Worm (Caenorhabditis elegans): ENCODE measurements around the gene sre-28.

Gene sre-28

DNA sequence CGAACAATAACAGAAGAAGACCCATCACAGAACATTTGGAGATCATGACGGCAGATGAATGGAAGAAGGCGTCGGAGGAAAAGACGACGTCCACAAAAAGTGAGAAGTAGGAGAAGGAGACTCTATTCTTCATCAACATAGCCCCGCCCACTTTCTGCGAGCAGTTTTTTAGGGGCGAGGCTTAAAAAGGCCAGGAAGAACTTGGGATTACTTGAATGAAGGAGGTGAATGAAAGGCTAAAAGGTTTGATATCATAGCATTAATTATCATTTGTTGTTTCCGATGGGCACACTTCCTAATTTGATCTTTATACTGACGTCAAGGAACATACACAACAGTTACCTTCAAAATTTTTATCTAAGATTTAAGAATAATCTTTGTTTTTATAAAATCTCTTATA, 4.6 kb downstream of the sre-28 start, which contains the start of gene nlp-58:
Gene nlp-58, minus strand, starts transcription at position 101 of the 400 bp plus-strand sequence.
- no peak for TF ChIP-seq ceh-16 (tag; optimal IDR thresholded peaks at IDR 0.05)
- no peak for TF ChIP-seq aly-2 (tag; optimal IDR thresholded peaks at IDR 0.05)
- no peak for TF ChIP-seq elt-1 (tag; optimal IDR thresholded peaks at IDR 0.05)
- no peak for TF ChIP-seq tbx-2 (tag; optimal IDR thresholded peaks at IDR 0.05)
- no peak for TF ChIP-seq mml-1 (tag; optimal IDR thresholded peaks at IDR 0.05)
- no peak for TF ChIP-seq ZK546.5 (tag; optimal IDR thresholded peaks at IDR 0.05)
- no peak for TF ChIP-seq pqm-1 (tag; optimal IDR thresholded peaks at IDR 0.05)
- no peak for TF ChIP-seq ztf-4 (tag; optimal IDR thresholded peaks at IDR 0.05)
- no peak for TF ChIP-seq ama-1 (optimal IDR thresholded peaks at IDR 0.05)
- no peak for TF ChIP-seq elt-3 (tag; optimal IDR thresholded peaks at IDR 0.05)
- no peak for TF ChIP-seq nhr-43 (tag; optimal IDR thresholded peaks at IDR 0.05; ENCODE audit: poor library complexity, severe bottlenecking)
- no peak for TF ChIP-seq sea-2 (GFP tag; optimal IDR thresholded peaks at IDR 0.05)
- TF ChIP-seq daf-12 (tag; optimal IDR thresholded peaks at IDR 0.05), result no peak
- no peak for TF ChIP-seq nhr-12 (tag; optimal IDR thresholded peaks at IDR 0.05)

DNA sequence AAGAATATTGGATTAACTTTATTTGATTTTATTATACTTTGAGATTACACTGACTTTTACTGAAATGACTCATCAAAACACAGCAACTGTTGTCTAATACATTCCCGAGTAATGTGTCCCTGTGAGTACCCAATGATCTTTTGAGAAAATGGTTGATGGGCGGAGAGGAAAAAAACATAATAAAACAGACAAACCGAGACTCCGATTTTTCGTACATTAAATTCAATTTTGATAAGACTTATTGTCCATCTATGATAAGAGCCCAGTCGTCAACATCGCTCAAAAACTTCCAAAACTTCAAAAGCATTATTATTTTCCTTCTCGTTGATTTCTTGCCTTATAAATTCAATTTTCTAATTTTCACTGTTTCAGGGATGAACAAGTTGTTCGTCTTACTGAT, 6.7 kb downstream of the sre-28 start, which contains the start of gene ttr-46:
Gene ttr-46, plus strand, starts transcription at position 373 of the 400 bp plus-strand sequence.
- peak; percentile 65 for TF ChIP-seq pqm-1 (tag; optimal IDR thresholded peaks at IDR 0.05)
- TF ChIP-seq egl-5 (tag; optimal IDR thresholded peaks at IDR 0.05), result no peak
- TF ChIP-seq fkh-10 (GFP tag; optimal IDR thresholded peaks at IDR 0.05), result no peak
- TF ChIP-seq ama-1 (optimal IDR thresholded peaks at IDR 0.05), result no peak
- peak; percentile 68 for TF ChIP-seq elt-2 (tag; optimal IDR thresholded peaks at IDR 0.05)
- TF ChIP-seq lin-39 (tag; optimal IDR thresholded peaks at IDR 0.05), result no peak
- no peak for TF ChIP-seq elt-3 (tag; optimal IDR thresholded peaks at IDR 0.05)

DNA sequence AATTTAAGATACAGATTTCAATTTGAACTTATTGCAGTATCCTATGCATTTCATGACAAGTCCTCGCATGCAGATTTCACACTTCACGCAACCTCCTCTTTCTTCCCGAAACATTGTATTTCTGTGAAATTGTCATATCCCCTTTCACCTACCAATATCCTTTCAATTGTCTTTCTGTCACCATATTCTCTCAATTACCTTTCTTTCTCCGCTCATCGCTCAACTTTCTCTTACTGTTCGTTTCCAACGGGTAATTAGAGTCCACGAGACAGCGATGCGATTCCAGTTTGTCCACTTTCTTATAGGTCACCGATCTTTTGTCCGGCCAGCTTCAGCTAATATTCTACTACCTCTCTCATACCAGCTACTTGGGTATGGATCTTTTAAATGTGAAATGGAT, 8.2 kb downstream of the sre-28 start, which contains the start of gene mam-5:
Gene mam-5, plus strand, starts transcription at position 304 of the 400 bp plus-strand sequence.
- no peak for TF ChIP-seq nhr-67 (tag; optimal IDR thresholded peaks at IDR 0.05)
- no peak for TF ChIP-seq jun-1 (tag; optimal IDR thresholded peaks at IDR 0.05)
- no peak for TF ChIP-seq fos-1 (tag; optimal IDR thresholded peaks at IDR 0.05)
- no peak for TF ChIP-seq fkh-2 (tag; optimal IDR thresholded peaks at IDR 0.05)
- no peak for TF ChIP-seq ceh-28 (tag; optimal IDR thresholded peaks at IDR 0.05)
- no peak for TF ChIP-seq pqm-1 (tag; optimal IDR thresholded peaks at IDR 0.05)
- no peak for TF ChIP-seq nhr-25 (tag; optimal IDR thresholded peaks at IDR 0.05)
- no peak for TF ChIP-seq hmg-11 (tag; optimal IDR thresholded peaks at IDR 0.05)
- no peak for TF ChIP-seq fkh-10 (GFP tag; optimal IDR thresholded peaks at IDR 0.05)
- TF ChIP-seq nhr-77 (tag; optimal IDR thresholded peaks at IDR 0.05), result no peak
- no peak for TF ChIP-seq unc-39 (tag; optimal IDR thresholded peaks at IDR 0.05)

DNA sequence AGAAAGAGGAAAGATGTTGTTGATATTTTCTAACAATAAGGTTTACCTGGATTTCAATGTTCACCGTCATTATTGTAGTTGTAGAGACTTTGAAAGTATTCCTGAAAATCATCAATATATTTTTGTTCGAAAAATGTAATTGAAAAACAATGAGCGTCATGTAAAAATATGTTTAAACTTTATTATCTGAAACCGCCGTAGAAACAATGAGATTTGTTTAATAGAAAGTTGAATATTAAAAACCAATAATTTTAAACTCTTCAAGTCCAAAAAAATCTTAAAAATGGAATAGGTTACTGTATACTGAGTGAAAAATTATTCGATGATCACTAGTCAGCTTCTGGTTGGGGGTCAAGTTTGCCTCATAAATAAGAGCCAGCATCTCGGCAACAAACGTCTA, 14.0 kb downstream of the sre-28 start, which contains the start of gene anmt-3:
Gene anmt-3, minus strand, starts transcription at position 101 of the 400 bp plus-strand sequence.
- no peak for TF ChIP-seq nhr-11 (tag; optimal IDR thresholded peaks at IDR 0.05)
- no peak for TF ChIP-seq ceh-9 (tag; optimal IDR thresholded peaks at IDR 0.05)
- no peak for TF ChIP-seq nfya-1 (tag; optimal IDR thresholded peaks at IDR 0.05; ENCODE audit: insufficient read depth)
- TF ChIP-seq nhr-25 (tag; optimal IDR thresholded peaks at IDR 0.05), result no peak
- no peak for TF ChIP-seq ceh-16 (tag; optimal IDR thresholded peaks at IDR 0.05)
- no peak for TF ChIP-seq tbx-2 (tag; optimal IDR thresholded peaks at IDR 0.05)
- no peak for TF ChIP-seq ztf-4 (tag; optimal IDR thresholded peaks at IDR 0.05)
- TF ChIP-seq eor-1 (tag; optimal IDR thresholded peaks at IDR 0.05), result no peak
- no peak for TF ChIP-seq R02D3.7 (tag; optimal IDR thresholded peaks at IDR 0.05)
- no peak for TF ChIP-seq nhr-76 (tag; optimal IDR thresholded peaks at IDR 0.05)
- TF ChIP-seq nhr-43 (tag; optimal IDR thresholded peaks at IDR 0.05; ENCODE audit: poor library complexity, severe bottlenecking), result no peak
- TF ChIP-seq nhr-67 (tag; optimal IDR thresholded peaks at IDR 0.05), result no peak
- no peak for TF ChIP-seq daf-12 (tag; optimal IDR thresholded peaks at IDR 0.05)
- no peak for TF ChIP-seq nhr-237 (tag; optimal IDR thresholded peaks at IDR 0.05)
- no peak for TF ChIP-seq ama-1 (optimal IDR thresholded peaks at IDR 0.05)
- TF ChIP-seq pqm-1 (tag; optimal IDR thresholded peaks at IDR 0.05), result no peak
- no peak for TF ChIP-seq fkh-2 (tag; optimal IDR thresholded peaks at IDR 0.05)
- TF ChIP-seq nhr-12 (tag; optimal IDR thresholded peaks at IDR 0.05), result no peak

DNA sequence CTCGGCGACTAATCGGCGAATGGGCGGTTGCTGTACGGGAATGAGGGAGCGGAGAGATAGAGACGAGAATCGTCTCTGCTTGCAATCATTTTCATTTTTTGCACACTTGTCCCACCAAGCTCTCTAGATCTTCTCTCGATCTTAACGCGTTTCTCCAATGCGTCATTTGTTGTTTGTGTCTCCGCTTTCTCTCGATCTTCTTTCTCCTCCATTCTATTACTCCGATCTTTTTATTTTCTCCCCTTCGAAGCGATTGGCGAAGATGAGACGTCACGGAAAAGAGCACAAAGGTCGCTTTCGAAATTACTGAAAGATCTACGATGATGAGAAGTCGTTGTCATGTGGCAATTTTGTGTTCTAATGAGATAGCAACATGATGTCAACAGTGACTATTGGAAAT, 14.5 kb downstream of the sre-28 start:
- peak; percentile 37 for TF ChIP-seq nhr-11 (tag; optimal IDR thresholded peaks at IDR 0.05)
- TF ChIP-seq nhr-76 (tag; optimal IDR thresholded peaks at IDR 0.05), result no peak
- TF ChIP-seq egl-5 (tag; optimal IDR thresholded peaks at IDR 0.05), result peak; percentile 22
- no peak for TF ChIP-seq zag-1 (tag; optimal IDR thresholded peaks at IDR 0.05)
- TF ChIP-seq elt-2 (tag; optimal IDR thresholded peaks at IDR 0.05), result no peak
- no peak for TF ChIP-seq ztf-4 (tag; optimal IDR thresholded peaks at IDR 0.05)
